Worm (Caenorhabditis elegans): ENCODE data around the gene tbg-1.

tbg-1 gene

ce11 chrIII:9583224-9583623 lies 45.7 kb downstream of the tbg-1 start:
- TF ChIP-seq unc-42 (tag; optimal IDR thresholded peaks at IDR 0.05) (peak; percentile 57), ceh-14 (tag; optimal IDR thresholded peaks at IDR 0.05) (peak; percentile 13), zip-5 (tag; optimal IDR thresholded peaks at IDR 0.05) (no peak)

- TF ChIP-seq ceh-22 (tag; optimal IDR thresholded peaks at IDR 0.05), result no peak
- peak; percentile 16 for TF ChIP-seq elt-2 (tag; optimal IDR thresholded peaks at IDR 0.05)
Observed at ce11 chrIII:9582240-9582639, 46.7 kb downstream of the tbg-1 start, which contains the start of gene C48B4.3. Gene C48B4.3, minus strand, starts transcription at chrIII:9582388.

ce11 chrIII:9580039-9580891 lies 48.7 kb downstream of the tbg-1 start, which contains the start of gene ced-7:
Gene ced-7, minus strand, starts transcription at chrIII:9580089.
- no peak for TF ChIP-seq nfya-1 (tag; optimal IDR thresholded peaks at IDR 0.05)
- TF ChIP-seq hlh-30 (tag; optimal IDR thresholded peaks at IDR 0.05; ENCODE audit: insufficient read depth), result peak; percentile 84
